Fruit fly (Drosophila melanogaster) whole organism, embryonic: Measurements from ENCODE around the gene CG5506.
A peak's percentile ranks its signal among the peaks of the same experiment; 100 is the strongest.

Source experiments
- CG10209 ChIP-seq: fragments of 200-800 bp; sonication (Bioruptor generic); optimal IDR thresholded peaks from 3 replicates; lab custom pipeline; 2017; ENCODE audit warnings: missing biosample characterization, mild to moderate bottlenecking, missing genetic modification characterization, missing genetic modification reagents
- CG12155 ChIP-seq: fragments of 200-800 bp; sonication (Bioruptor generic); optimal IDR thresholded peaks from 3 replicates; lab custom pipeline; 2016; ENCODE audit warnings: missing biosample characterization, missing genetic modification characterization
- CG12942 ChIP-seq: fragments of 200-800 bp; sonication (Bioruptor generic); optimal IDR thresholded peaks from 3 replicates; lab custom pipeline; 2016; ENCODE audit warnings: missing biosample characterization, missing genetic modification characterization
- CG13123 ChIP-seq: fragments of 200-800 bp; sonication (Bioruptor generic); optimal IDR thresholded peaks from 2 replicates; lab custom pipeline; 2016; ENCODE audit warnings: missing biosample characterization, missing genetic modification characterization
- CG15269 ChIP-seq: fragments of 200-800 bp; sonication (Bioruptor generic); optimal IDR thresholded peaks from 2 replicates; lab custom pipeline; 2018; ENCODE audit warnings: missing biosample characterization, mild to moderate bottlenecking, missing genetic modification characterization, moderate library complexity
- CG15514 ChIP-seq: fragments of 200-800 bp; sonication (Bioruptor generic); optimal IDR thresholded peaks from 3 replicates; lab custom pipeline; 2017; ENCODE audit warnings: missing biosample characterization, missing genetic modification characterization, mild to moderate bottlenecking, moderate library complexity, missing genetic modification reagents
- CG1602 ChIP-seq: fragments of 200-800 bp; sonication (Bioruptor generic); optimal IDR thresholded peaks from 3 replicates; lab custom pipeline; 2016; ENCODE audit warnings: missing biosample characterization, missing genetic modification characterization
- CG1603 ChIP-seq: fragments of 200-800 bp; sonication (Bioruptor generic); optimal IDR thresholded peaks from 2 replicates; lab custom pipeline; 2019; ENCODE audit warnings: missing biosample characterization, mild to moderate bottlenecking, missing genetic modification characterization, moderate library complexity
- CG16779 ChIP-seq: fragments of 200-800 bp; sonication (Bioruptor generic); IDR thresholded peaks from 2 replicates; pipeline ENCODE4 v1.3.6; 2022; ENCODE audit warnings: missing biosample characterization, missing genetic modification characterization
- CG18619 ChIP-seq: fragments of 200-800 bp; sonication (Bioruptor generic); optimal IDR thresholded peaks from 3 replicates; lab custom pipeline; 2017; ENCODE audit warnings: missing biosample characterization, mild to moderate bottlenecking, missing genetic modification characterization
- CG3726 ChIP-seq: fragments of 200-800 bp; sonication (Bioruptor generic); IDR thresholded peaks from 3 replicates; pipeline ENCODE4, ENCODE4 v1.3.6; 2022; ENCODE audit warnings: missing biosample characterization, missing genetic modification characterization
- CG7987 ChIP-seq: fragments of 200-800 bp; sonication (Bioruptor generic); optimal IDR thresholded peaks from 2 replicates; lab custom pipeline; 2018; ENCODE audit warnings: missing biosample characterization, mild to moderate bottlenecking, missing genetic modification characterization, moderate library complexity
- CG8388 ChIP-seq: fragments of 200-800 bp; sonication (Bioruptor generic); optimal IDR thresholded peaks from 2 replicates; lab custom pipeline; 2019; ENCODE audit warnings: missing biosample characterization, mild to moderate bottlenecking, missing genetic modification characterization, moderate library complexity
- CG9797 ChIP-seq: fragments of 200-800 bp; sonication (Bioruptor generic); optimal IDR thresholded peaks from 3 replicates; lab custom pipeline; 2018; ENCODE audit warnings: missing biosample characterization, mild to moderate bottlenecking, missing genetic modification characterization
- Doc3 ChIP-seq: fragments of 200-800 bp; sonication (Bioruptor generic); IDR thresholded peaks from 3 replicates; pipeline ENCODE4 v1.3.6; 2022; ENCODE audit warnings: missing biosample characterization, missing genetic modification characterization; ENCODE audit not compliant: partially characterized antibody
- GATAe ChIP-seq: fragments of 200-800 bp; sonication (Bioruptor generic); conservative IDR thresholded peaks from 2 replicates; pipeline ENCODE4 v1.3.6; 2022; ENCODE audit warnings: missing biosample characterization, missing genetic modification characterization
- H15 ChIP-seq: fragments of 200-800 bp; sonication (Bioruptor generic); IDR thresholded peaks from 3 replicates; pipeline ENCODE4 v1.3.6; 2022; ENCODE audit warnings: missing biosample characterization, missing genetic modification characterization
- HHEX ChIP-seq: fragments of 200-800 bp; sonication (Bioruptor generic); optimal IDR thresholded peaks from 3 replicates; lab custom pipeline; 2017; ENCODE audit warnings: missing biosample characterization, mild to moderate bottlenecking, missing genetic modification characterization, missing genetic modification reagents
- Jarid2 ChIP-seq: fragments of 200-800 bp; sonication (Bioruptor generic); optimal IDR thresholded peaks from 3 replicates; lab custom pipeline; 2017; ENCODE audit warnings: mild to moderate bottlenecking, missing biosample characterization, missing genetic modification reagents, missing genetic modification characterization
- MBD-R2 ChIP-seq: fragments of 200-800 bp; sonication (Bioruptor generic); IDR thresholded peaks from 2 replicates; pipeline ENCODE4 v1.3.6; 2022; ENCODE audit warnings: missing biosample characterization, missing genetic modification characterization
- Myb ChIP-seq: fragments of 200-800 bp; sonication (Bioruptor generic); optimal IDR thresholded peaks from 2 replicates; lab custom pipeline; 2016; ENCODE audit warnings: missing biosample characterization, missing genetic modification characterization
- Opbp ChIP-seq: fragments of 200-800 bp; sonication (Bioruptor generic); IDR thresholded peaks from 3 replicates; pipeline ENCODE4 v1.3.6; 2022; ENCODE audit warnings: missing biosample characterization, missing genetic modification characterization; ENCODE audit not compliant: partially characterized antibody
- Rx ChIP-seq: fragments of 200-800 bp; sonication (Bioruptor generic); IDR thresholded peaks from 2 replicates; pipeline ENCODE4 v1.3.6; 2022; ENCODE audit warnings: missing biosample characterization, missing genetic modification characterization
- Sin3A ChIP-seq: fragments of >200 bp; optimal IDR thresholded peaks from 2 replicates; lab custom pipeline; 2018
- Six4 ChIP-seq: fragments of 200-800 bp; sonication (Bioruptor generic); optimal IDR thresholded peaks from 2 replicates; lab custom pipeline; 2016; ENCODE audit warnings: missing biosample characterization, missing genetic modification characterization
- amos ChIP-seq: fragments of 200-800 bp; sonication (Bioruptor generic); IDR thresholded peaks from 2 replicates; pipeline ENCODE4 v1.3.6; 2022; ENCODE audit warnings: missing biosample characterization, missing genetic modification characterization; ENCODE audit not compliant: partially characterized antibody
- cas ChIP-seq: fragments of 200-800 bp; sonication (Bioruptor generic); IDR thresholded peaks from 2 replicates; pipeline ENCODE4 v1.3.6; 2022; ENCODE audit warnings: missing biosample characterization, missing genetic modification characterization
- cato ChIP-seq: fragments of 200-800 bp; sonication (Bioruptor generic); optimal IDR thresholded peaks from 2 replicates; lab custom pipeline; 2016; ENCODE audit warnings: missing biosample characterization, missing genetic modification characterization, borderline replicate concordance
- dpn ChIP-seq, 2 experiments: fragments of 200-800 bp; sonication (Bioruptor generic); optimal IDR thresholded peaks; 3 replicates each; lab custom pipeline; 2016; ENCODE audit warnings: missing biosample characterization in 2 of 2, missing genetic modification characterization in 2 of 2
- en ChIP-seq: fragments of 200-800 bp; sonication (Bioruptor generic); optimal IDR thresholded peaks from 2 replicates; lab custom pipeline; 2016; ENCODE audit warnings: missing biosample characterization, missing genetic modification characterization
- grn ChIP-seq: fragments of 200-800 bp; sonication (Bioruptor generic); optimal IDR thresholded peaks from 3 replicates; lab custom pipeline; 2017; ENCODE audit warnings: missing biosample characterization, missing genetic modification characterization
- hkb ChIP-seq, 2 experiments: fragments of 200-800 bp in 1 of 2; fragments of >200 bp in 1 of 2; sonication (Bioruptor generic) in 1 of 2; IDR thresholded peaks in 1 of 2; optimal IDR thresholded peaks in 1 of 2; 2 replicates each; pipeline versions ENCODE4 v1.3.6 to Lab custom; 2017 to 2022; ENCODE audit warnings: missing biosample characterization in 1 of 2, missing genetic modification characterization in 1 of 2
- inv ChIP-seq: fragments of 200-800 bp; sonication (Bioruptor generic); IDR thresholded peaks from 2 replicates; pipeline ENCODE4 v1.3.6; 2022; ENCODE audit warnings: missing biosample characterization, missing genetic modification characterization; ENCODE audit not compliant: partially characterized antibody
- jumu ChIP-seq: fragments of 200-800 bp; sonication (Bioruptor generic); optimal IDR thresholded peaks from 3 replicates; lab custom pipeline; 2016; ENCODE audit warnings: missing biosample characterization, missing genetic modification characterization
- nerfin-1 ChIP-seq: fragments of 200-800 bp; sonication (Bioruptor generic); optimal IDR thresholded peaks from 3 replicates; lab custom pipeline; 2019; ENCODE audit warnings: missing biosample characterization, mild to moderate bottlenecking, missing genetic modification characterization, moderate library complexity
- p53 ChIP-seq: fragments of 200-800 bp; sonication (Bioruptor generic); optimal IDR thresholded peaks from 2 replicates; lab custom pipeline; 2016; ENCODE audit warnings: missing biosample characterization, missing genetic modification characterization
- salm ChIP-seq: fragments of 200-800 bp; sonication (Bioruptor generic); optimal IDR thresholded peaks from 2 replicates; lab custom pipeline; 2018; ENCODE audit warnings: missing biosample characterization, mild to moderate bottlenecking, missing genetic modification characterization
- sd ChIP-seq: fragments of 200-800 bp; sonication (Bioruptor generic); optimal IDR thresholded peaks from 3 replicates; lab custom pipeline; 2018; ENCODE audit warnings: missing biosample characterization, mild to moderate bottlenecking, missing genetic modification characterization, moderate library complexity
- shn ChIP-seq: fragments of 200-800 bp; sonication (Bioruptor generic); optimal IDR thresholded peaks from 3 replicates; lab custom pipeline; 2016; ENCODE audit warnings: missing biosample characterization, missing genetic modification characterization
- sqz ChIP-seq: fragments of 200-800 bp; sonication (Bioruptor generic); optimal IDR thresholded peaks from 3 replicates; lab custom pipeline; 2018; ENCODE audit warnings: missing biosample characterization, mild to moderate bottlenecking, missing genetic modification characterization
- sr ChIP-seq: fragments of 200-800 bp; sonication (Bioruptor generic); IDR thresholded peaks from 3 replicates; pipeline ENCODE4 v1.3.6; 2022; ENCODE audit warnings: missing biosample characterization, missing genetic modification characterization

CG5506 gene

dm6 chr3L:17907609-17908160 is 23.5 kb upstream of the CG5506 start, which contains the start of the genes Prestin and Wdr92 (continued):
- TF ChIP-seq cato (GFP tag; lab: Kevin White, UChicago) (no peak), CG15514 (peak; percentile 73), Jarid2 (GFP tag; lab: Kevin White, UChicago) (peak; percentile 97), nerfin-1 (no peak), shn (GFP tag; lab: Kevin White, UChicago) (no peak), Sin3A (lab: Kevin White, UChicago) (peak; percentile 37), CG18619 (GFP tag; lab: Kevin White, UChicago) (peak; percentile 8), Doc3 (GFP tag; lab: Robert Waterston, UW) (peak; percentile 89), grn (GFP tag; lab: Kevin White, UChicago) (no peak), GATAe (GFP tag; lab: Robert Waterston, UW) (no peak), salm (no peak), CG8388 (no peak), jumu (GFP tag; lab: Kevin White, UChicago) (no peak), hkb (optimal IDR thresholded peaks at IDR 0.05; lab: Kevin White, UChicago) (no peak), hkb (GFP tag; IDR thresholded peaks at IDR 0.05; lab: Robert Waterston, UW) (peak; percentile 59; the same call in 1 of the 2 replicates), sqz (peak; percentile 85), CG1603 (tag; lab: Kevin White, UChicago) (no peak), Rx (GFP tag; lab: Robert Waterston, UW) (no peak), Six4 (GFP tag; lab: Kevin White, UChicago) (no peak), sd (peak; percentile 48), amos (GFP tag; lab: Robert Waterston, UW) (peak; percentile 83; the same call in 1 of the 2 replicates), Opbp (peak; percentile 77), cas (no peak), CG9797 (GFP tag; lab: Kevin White, UChicago) (peak; percentile 66), CG15269 (tag; lab: Kevin White, UChicago) (peak; percentile 50), CG10209 (GFP tag; lab: Kevin White, UChicago) (peak; percentile 0), CG12942 (GFP tag; lab: Kevin White, UChicago) (no peak), MBD-R2 (GFP tag; lab: Robert Waterston, UW) (peak; percentile 52), CG3726 (no peak), dpn (GFP tag; optimal IDR thresholded peaks at IDR 0.05; lab: Kevin White, UChicago) (peak in 1 of 2 experiments; percentile 5), sr (GFP tag; lab: Robert Waterston, UW) (peak; percentile 3; the same call in 1 of the 3 replicates), CG13123 (GFP tag; lab: Kevin White, UChicago) (no peak), H15 (GFP tag; lab: Robert Waterston, UW) (no peak), p53 (GFP tag; lab: Kevin White, UChicago) (no peak), CG16779 (GFP tag; lab: Robert Waterston, UW) (0 out of 2 replicates have a peak, but pooled peaks have one; percentile 40), CG7987 (GFP tag; lab: Kevin White, UChicago) (peak; percentile 54), CG1602 (GFP tag; lab: Kevin White, UChicago) (no peak), en (no peak), CG12155 (GFP tag; lab: Kevin White, UChicago) (no peak), HHEX (GFP tag; lab: Kevin White, UChicago) (no peak), inv (peak; percentile 76), Myb (peak; percentile 3)
